Fruit fly (Drosophila melanogaster): ENCODE results near the gene CG5860.

CG5860 gene

DNA sequence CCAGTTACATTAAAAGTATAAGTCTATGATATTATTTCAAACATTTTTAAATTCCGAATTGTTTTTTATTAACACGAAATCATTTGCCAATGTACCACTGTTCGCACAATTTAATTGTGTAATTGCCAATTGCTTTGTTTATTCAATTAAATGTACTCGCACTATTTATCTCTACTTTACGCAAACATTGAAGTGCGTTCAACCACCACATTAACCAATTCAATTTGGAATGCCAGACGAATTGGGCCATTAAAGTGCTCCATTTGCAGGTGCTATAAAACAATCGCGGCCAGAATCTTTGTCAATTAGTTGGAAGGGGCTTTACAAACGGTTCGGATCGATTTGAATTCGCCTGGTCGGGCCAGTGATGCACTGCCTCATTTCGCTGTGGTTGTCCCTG, 1.4 kb downstream of the CG5860 start, which contains the start of gene CG5863:
Gene CG5863 (plus strand): TSS at position 301 of the 400 bp plus-strand sequence.
- TF ChIP-seq CG6654 (GFP tag; optimal IDR thresholded peaks at IDR 0.05) (no peak), disco-r (GFP tag; optimal IDR thresholded peaks at IDR 0.05) (no peak), CG2116 (GFP tag; optimal IDR thresholded peaks at IDR 0.05) (no peak), dm (GFP tag; optimal IDR thresholded peaks at IDR 0.05) (no peak), tup (GFP tag; optimal IDR thresholded peaks at IDR 0.05) (no peak), shn (GFP tag; optimal IDR thresholded peaks at IDR 0.05) (no peak), bsh (GFP tag; optimal IDR thresholded peaks at IDR 0.05) (no peak), Mes4 (GFP tag; optimal IDR thresholded peaks at IDR 0.05) (no peak)

DNA sequence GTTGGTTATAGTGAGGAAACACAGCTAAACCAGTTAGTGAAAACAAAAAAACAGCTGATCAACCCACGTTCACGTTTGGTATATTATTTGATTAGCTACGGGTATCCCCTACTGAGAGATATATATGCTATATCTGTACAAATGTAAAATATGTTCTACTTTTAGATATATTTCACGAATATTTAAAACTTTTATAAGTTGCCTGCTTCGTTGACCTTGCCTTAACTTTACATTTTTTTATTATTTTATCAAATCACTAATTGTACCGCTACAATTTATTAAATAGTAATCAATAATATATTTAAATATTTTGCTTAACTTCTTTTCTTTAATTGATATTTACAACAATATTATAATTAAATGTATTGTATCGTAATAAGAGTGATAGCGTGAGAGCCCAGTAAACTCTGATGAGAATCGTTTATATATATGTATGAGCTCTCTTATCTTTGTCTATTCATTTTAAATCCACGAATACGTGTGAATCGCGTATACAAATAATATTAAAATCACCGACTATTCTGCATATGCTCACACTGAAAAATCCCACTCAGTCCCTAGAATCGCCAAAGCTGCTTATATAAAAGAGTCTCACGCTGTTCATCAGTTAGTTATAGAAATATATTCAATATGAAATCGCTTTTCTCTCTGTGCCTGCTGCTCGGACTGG, 3.2 kb downstream of the CG5860 start, which contains the start of gene CG42821:
Gene CG42821 (plus strand): TSS at position 620 of the 670 bp plus-strand sequence.
- TF ChIP-seq CG10209 (GFP tag; optimal IDR thresholded peaks at IDR 0.05) (no peak), disco-r (GFP tag; optimal IDR thresholded peaks at IDR 0.05) (no peak), CG17912 (GFP tag; optimal IDR thresholded peaks at IDR 0.05) (no peak), bsh (GFP tag; optimal IDR thresholded peaks at IDR 0.05) (no peak), kni (GFP tag; optimal IDR thresholded peaks at IDR 0.05) (no peak), CTCF (GFP tag; optimal IDR thresholded peaks at IDR 0.05) (no peak), CG3281 (GFP tag; optimal IDR thresholded peaks at IDR 0.05) (peak; percentile 21), Abd-B (GFP tag; optimal IDR thresholded peaks at IDR 0.05) (no peak), D19B (GFP tag; optimal IDR thresholded peaks at IDR 0.05) (peak; percentile 22), CG16779 (GFP tag; IDR thresholded peaks at IDR 0.05) (no peak), CG10321 (GFP tag; IDR thresholded peaks at IDR 0.05) (no peak), Fer3 (tag; optimal IDR thresholded peaks at IDR 0.05) (peak; percentile 32), exex (tag; optimal IDR thresholded peaks at IDR 0.05) (no peak), CG16813 (GFP tag; IDR thresholded peaks at IDR 0.05; ENCODE audit: partially characterized antibody) (no peak), pan (optimal IDR thresholded peaks at IDR 0.05) (no peak), pan (GFP tag; optimal IDR thresholded peaks at IDR 0.05 in 1 of 2, IDR thresholded peaks at IDR 0.05 in 1 of 2) (no peak), Taf1 (GFP tag; IDR thresholded peaks at IDR 0.05) (no peak), CG17568 (GFP tag; optimal IDR thresholded peaks at IDR 0.05) (no peak), CG9932 (GFP tag; IDR thresholded peaks at IDR 0.05) (no peak), ab (GFP tag; optimal IDR thresholded peaks at IDR 0.05) (no peak), Hmx (GFP tag; optimal IDR thresholded peaks at IDR 0.05) (no peak), CG17802 (tag; optimal IDR thresholded peaks at IDR 0.05) (no peak), Optix (GFP tag; IDR thresholded peaks at IDR 0.05) (no peak), Sry-δ (GFP tag; optimal IDR thresholded peaks at IDR 0.05) (no peak), CG31365 (tag; optimal IDR thresholded peaks at IDR 0.05) (no peak), CG18764 (GFP tag; optimal IDR thresholded peaks at IDR 0.05) (no peak), rib (GFP tag; IDR thresholded peaks at IDR 0.05) (no peak), Dp (GFP tag; optimal IDR thresholded peaks at IDR 0.05) (no peak), CG33557 (GFP tag; optimal IDR thresholded peaks at IDR 0.05) (no peak), CG14441 (GFP tag; IDR thresholded peaks at IDR 0.05) (no peak), CG12744 (GFP tag; optimal IDR thresholded peaks at IDR 0.05) (no peak), gcm (GFP tag; optimal IDR thresholded peaks at IDR 0.05) (no peak), mld (GFP tag; IDR thresholded peaks at IDR 0.05; ENCODE audit: partially characterized antibody) (no peak), Nf-YA (GFP tag; IDR thresholded peaks at IDR 0.05) (no peak), CG4617 (GFP tag; optimal IDR thresholded peaks at IDR 0.05; ENCODE audit: borderline replicate concordance) (no peak), CG3726 (GFP tag; IDR thresholded peaks at IDR 0.05) (no peak), Dbx (GFP tag; IDR thresholded peaks at IDR 0.05) (no peak), CG6791 (GFP tag; IDR thresholded peaks at IDR 0.05; ENCODE audit: partially characterized antibody) (no peak), ranshi (GFP tag; IDR thresholded peaks at IDR 0.05) (no peak), CG17186 (GFP tag; optimal IDR thresholded peaks at IDR 0.05) (no peak), CG10274 (GFP tag; optimal IDR thresholded peaks at IDR 0.05) (peak; percentile 78), gsb-n (tag; optimal IDR thresholded peaks at IDR 0.05) (peak; percentile 11), Dref (GFP tag; IDR thresholded peaks at IDR 0.05) (no peak)

All from whole organism, embryonic.